Fruit fly (Drosophila melanogaster) whole organism, embryonic: ENCODE measurements around the gene CG5382.
A peak's percentile ranks its signal among the peaks of the same experiment; 100 is the strongest.

ENCODE experiments used
- CG10147 ChIP-seq: fragments of 200-800 bp; sonication (Bioruptor generic); optimal IDR thresholded peaks from 2 replicates; lab custom pipeline; 2019; ENCODE audit warnings: missing biosample characterization, mild to moderate bottlenecking, missing genetic modification characterization, moderate library complexity
- CG1024 ChIP-seq: fragments of 200-800 bp; sonication (Bioruptor generic); IDR thresholded peaks from 2 replicates; pipeline ENCODE4 v1.3.6; 2022; ENCODE audit warnings: missing biosample characterization, missing genetic modification characterization
- CG10274 ChIP-seq: fragments of 200-800 bp; sonication (Bioruptor generic); optimal IDR thresholded peaks from 3 replicates; lab custom pipeline; 2017; ENCODE audit warnings: missing biosample characterization, mild to moderate bottlenecking, missing genetic modification characterization
- CG10959 ChIP-seq: fragments of 200-800 bp; sonication (Bioruptor generic); IDR thresholded peaks from 2 replicates; pipeline ENCODE4 v1.3.6; 2022; ENCODE audit warnings: missing biosample characterization, missing genetic modification characterization
- CG12071 ChIP-seq: fragments of 200-800 bp; sonication (Bioruptor generic); optimal IDR thresholded peaks from 3 replicates; lab custom pipeline; 2018; ENCODE audit warnings: missing biosample characterization, mild to moderate bottlenecking, missing genetic modification characterization
- CG12155 ChIP-seq: fragments of 200-800 bp; sonication (Bioruptor generic); optimal IDR thresholded peaks from 3 replicates; lab custom pipeline; 2016; ENCODE audit warnings: missing biosample characterization, missing genetic modification characterization
- CG1233 ChIP-seq: fragments of 200-800 bp; sonication (Bioruptor generic); optimal IDR thresholded peaks from 4 replicates; lab custom pipeline; 2018; ENCODE audit warnings: missing biosample characterization, mild to moderate bottlenecking, missing genetic modification characterization
- CG14014 ChIP-seq: fragments of 200-800 bp; sonication (Bioruptor generic); IDR thresholded peaks from 2 replicates; pipeline ENCODE4 v1.3.6; 2022; ENCODE audit warnings: missing biosample characterization, missing genetic modification characterization
- CG17361 ChIP-seq: fragments of 200-800 bp; sonication (Bioruptor generic); IDR thresholded peaks from 3 replicates; pipeline ENCODE4 v1.3.6; 2022; ENCODE audit warnings: missing biosample characterization, missing genetic modification characterization
- CG17912 ChIP-seq: fragments of 200-800 bp; sonication (Bioruptor generic); optimal IDR thresholded peaks from 2 replicates; lab custom pipeline; 2018; ENCODE audit warnings: missing biosample characterization, mild to moderate bottlenecking, missing genetic modification characterization
- CG31441 ChIP-seq: fragments of 200-800 bp; sonication (Bioruptor generic); IDR thresholded peaks from 2 replicates; pipeline ENCODE4 v1.3.6; 2022; ENCODE audit warnings: missing biosample characterization, missing genetic modification characterization
- CG3838 ChIP-seq: fragments of 200-800 bp; sonication (Bioruptor generic); optimal IDR thresholded peaks from 3 replicates; lab custom pipeline; 2016; ENCODE audit warnings: missing biosample characterization, missing genetic modification characterization
- CG5245 ChIP-seq: fragments of 200-800 bp; sonication (Bioruptor generic); optimal IDR thresholded peaks from 3 replicates; lab custom pipeline; 2016; ENCODE audit warnings: missing biosample characterization, missing genetic modification characterization
- CG6254 ChIP-seq: fragments of 200-800 bp; sonication (Bioruptor generic); optimal IDR thresholded peaks from 3 replicates; lab custom pipeline; 2017; ENCODE audit warnings: mild to moderate bottlenecking, missing biosample characterization, missing genetic modification reagents, missing genetic modification characterization
- CG6654 ChIP-seq: fragments of 200-800 bp; sonication (Bioruptor generic); optimal IDR thresholded peaks from 2 replicates; lab custom pipeline; 2017; ENCODE audit warnings: missing biosample characterization, mild to moderate bottlenecking, missing genetic modification characterization
- CG6689 ChIP-seq: fragments of 200-800 bp; sonication (Bioruptor generic); IDR thresholded peaks from 2 replicates; pipeline ENCODE4 v1.3.6; 2022; ENCODE audit warnings: missing biosample characterization, missing genetic modification characterization
- CG7839 ChIP-seq: fragments of 200-800 bp; sonication (Bioruptor generic); optimal IDR thresholded peaks from 3 replicates; lab custom pipeline; 2018; ENCODE audit warnings: missing biosample characterization, mild to moderate bottlenecking, missing genetic modification characterization, moderate library complexity
- CG8765 ChIP-seq: fragments of 200-800 bp; sonication (Bioruptor generic); IDR thresholded peaks from 2 replicates; pipeline ENCODE4 v1.3.6; 2022; ENCODE audit warnings: missing biosample characterization, missing genetic modification characterization
- CG9876 ChIP-seq: fragments of 200-800 bp; sonication (Bioruptor generic); optimal IDR thresholded peaks from 2 replicates; lab custom pipeline; 2016; ENCODE audit warnings: missing biosample characterization, missing genetic modification characterization
- D ChIP-seq, 2 experiments: fragments of 200-800 bp in 1 of 2; fragments of >200 bp in 1 of 2; sonication (Bioruptor generic) in 1 of 2; optimal IDR thresholded peaks; 2 replicates in 1 of 2; 3 replicates in 1 of 2; lab custom pipeline; 2017; ENCODE audit warnings: mild to moderate bottlenecking in 1 of 2, missing biosample characterization in 1 of 2, missing genetic modification characterization in 1 of 2, missing genetic modification reagents in 1 of 2
- Dfd ChIP-seq, 2 experiments: fragments of >200 bp; optimal IDR thresholded peaks; 2 replicates each; lab custom pipeline; 2017; ENCODE audit warnings: missing biosample characterization in 2 of 2, missing genetic modification characterization in 2 of 2
- Ets97D ChIP-seq: fragments of 200-800 bp; sonication (Bioruptor generic); optimal IDR thresholded peaks from 3 replicates; lab custom pipeline; 2016; ENCODE audit warnings: missing biosample characterization, missing genetic modification characterization
- Gug ChIP-seq: fragments of 200-800 bp; sonication (Bioruptor generic); IDR thresholded peaks from 4 replicates; pipeline ENCODE4 v1.3.6; 2022; ENCODE audit warnings: missing biosample characterization, missing genetic modification characterization
- H2.0 ChIP-seq: fragments of 200-800 bp; sonication (Bioruptor generic); IDR thresholded peaks from 2 replicates; pipeline ENCODE4 v1.3.6; 2022; ENCODE audit warnings: missing biosample characterization, missing genetic modification characterization
- HLH54F ChIP-seq: fragments of 200-800 bp; sonication (Bioruptor generic); optimal IDR thresholded peaks from 3 replicates; lab custom pipeline; 2016; ENCODE audit warnings: missing biosample characterization, missing genetic modification characterization
- Kr ChIP-seq: fragments of 200-800 bp; sonication (Bioruptor generic); optimal IDR thresholded peaks from 2 replicates; lab custom pipeline; 2017; ENCODE audit warnings: missing biosample characterization, mild to moderate bottlenecking, missing genetic modification characterization
- NC2β ChIP-seq: fragments of 200-800 bp; sonication (Bioruptor generic); optimal IDR thresholded peaks from 2 replicates; lab custom pipeline; 2016; ENCODE audit warnings: missing biosample characterization, missing genetic modification characterization
- Oli ChIP-seq: fragments of 200-800 bp; sonication (Bioruptor generic); optimal IDR thresholded peaks from 2 replicates; lab custom pipeline; 2018; ENCODE audit warnings: missing biosample characterization, mild to moderate bottlenecking, missing genetic modification characterization, moderate library complexity
- Side ChIP-seq: fragments of 200-800 bp; sonication (Bioruptor generic); optimal IDR thresholded peaks from 2 replicates; lab custom pipeline; 2016; ENCODE audit warnings: missing biosample characterization, missing genetic modification characterization
- Sin3A ChIP-seq: fragments of >200 bp; optimal IDR thresholded peaks from 2 replicates; lab custom pipeline; 2018
- Stat92E ChIP-seq, 3 experiments: fragments of >200 bp in 2 of 3; fragments of 200-800 bp in 1 of 3; sonication (Bioruptor generic) in 1 of 3; optimal IDR thresholded peaks; 2 replicates each; lab custom pipeline; 2017 to 2019; ENCODE audit warnings: missing biosample characterization in 3 of 3, missing genetic modification characterization in 3 of 3, mild to moderate bottlenecking in 1 of 3, moderate library complexity in 1 of 3
- YL-1 ChIP-seq: fragments of 200-800 bp; sonication (Bioruptor generic); optimal IDR thresholded peaks from 3 replicates; lab custom pipeline; 2017; ENCODE audit warnings: missing biosample characterization, mild to moderate bottlenecking, missing genetic modification characterization
- ash1 ChIP-seq: fragments of 200-800 bp; sonication (Bioruptor generic); optimal IDR thresholded peaks from 2 replicates; lab custom pipeline; 2018; ENCODE audit warnings: missing biosample characterization, mild to moderate bottlenecking, missing genetic modification characterization
- chinmo ChIP-seq: fragments of 200-800 bp; sonication (Bioruptor generic); IDR thresholded peaks from 4 replicates; pipeline ENCODE4 v1.3.6; 2022; ENCODE audit warnings: missing biosample characterization, missing genetic modification characterization; ENCODE audit not compliant: partially characterized antibody
- da ChIP-seq: fragments of 200-800 bp; sonication (Bioruptor generic); optimal IDR thresholded peaks from 2 replicates; lab custom pipeline; 2016; ENCODE audit warnings: missing biosample characterization, missing genetic modification characterization
- dysf ChIP-seq: fragments of 200-800 bp; sonication (Bioruptor generic); IDR thresholded peaks from 3 replicates; pipeline ENCODE4 v1.3.6; 2022; ENCODE audit warnings: missing biosample characterization, missing genetic modification characterization
- ems ChIP-seq: fragments of 200-800 bp; sonication (Bioruptor generic); optimal IDR thresholded peaks from 3 replicates; lab custom pipeline; 2016; ENCODE audit warnings: missing biosample characterization, missing genetic modification characterization
- exex ChIP-seq: fragments of 200-800 bp; sonication (Bioruptor generic); optimal IDR thresholded peaks from 4 replicates; lab custom pipeline; 2018; ENCODE audit warnings: missing biosample characterization, mild to moderate bottlenecking, missing genetic modification characterization, moderate library complexity
- fd3F ChIP-seq: fragments of 200-800 bp; sonication (Bioruptor generic); optimal IDR thresholded peaks from 2 replicates; lab custom pipeline; 2018; ENCODE audit warnings: missing biosample characterization, mild to moderate bottlenecking, missing genetic modification characterization, moderate library complexity
- grau ChIP-seq: fragments of 200-800 bp; optimal IDR thresholded peaks from 3 replicates; lab custom pipeline; 2019; ENCODE audit warnings: missing biosample characterization, mild to moderate bottlenecking, missing genetic modification characterization, moderate library complexity
- grn ChIP-seq: fragments of 200-800 bp; sonication (Bioruptor generic); optimal IDR thresholded peaks from 3 replicates; lab custom pipeline; 2017; ENCODE audit warnings: missing biosample characterization, missing genetic modification characterization
- hkb ChIP-seq, 2 experiments: fragments of 200-800 bp in 1 of 2; fragments of >200 bp in 1 of 2; sonication (Bioruptor generic) in 1 of 2; IDR thresholded peaks in 1 of 2; optimal IDR thresholded peaks in 1 of 2; 2 replicates each; pipeline versions ENCODE4 v1.3.6 to Lab custom; 2017 to 2022; ENCODE audit warnings: missing biosample characterization in 1 of 2, missing genetic modification characterization in 1 of 2
- kay ChIP-seq: fragments of 200-800 bp; sonication (Bioruptor generic); optimal IDR thresholded peaks from 2 replicates; lab custom pipeline; 2016; ENCODE audit warnings: missing biosample characterization, missing genetic modification characterization
- onecut ChIP-seq: fragments of 200-800 bp; sonication (Bioruptor generic); IDR thresholded peaks from 2 replicates; pipeline ENCODE4 v1.3.6; 2022; ENCODE audit warnings: missing biosample characterization, missing genetic modification characterization
- org-1 ChIP-seq: fragments of 200-800 bp; sonication (Bioruptor generic); optimal IDR thresholded peaks from 2 replicates; lab custom pipeline; 2017; ENCODE audit warnings: missing biosample characterization, missing genetic modification characterization
- peb ChIP-seq: fragments of 200-800 bp; sonication (Bioruptor generic); IDR thresholded peaks from 2 replicates; pipeline ENCODE4 v1.3.6; 2022; ENCODE audit warnings: missing biosample characterization, missing genetic modification characterization
- pnt ChIP-seq: fragments of 200-800 bp; sonication (Bioruptor generic); optimal IDR thresholded peaks from 3 replicates; lab custom pipeline; 2016; ENCODE audit warnings: missing biosample characterization, missing genetic modification characterization
- run ChIP-seq: fragments of 200-800 bp; sonication (Bioruptor generic); optimal IDR thresholded peaks from 3 replicates; lab custom pipeline; 2018; ENCODE audit warnings: missing biosample characterization, mild to moderate bottlenecking, missing genetic modification characterization
- sens ChIP-seq: fragments of 200-800 bp; sonication (Bioruptor generic); peaks from one replicate; lab custom pipeline; 2016; ENCODE audit warnings: missing biosample characterization, missing genetic modification characterization
- seq ChIP-seq: fragments of 200-800 bp; sonication (Bioruptor generic); IDR thresholded peaks from 2 replicates; pipeline ENCODE4 v1.3.6; 2022; ENCODE audit warnings: missing biosample characterization, missing genetic modification characterization
- tio ChIP-seq: fragments of 200-800 bp; sonication (Bioruptor generic); optimal IDR thresholded peaks from 2 replicates; lab custom pipeline; 2017; ENCODE audit warnings: missing biosample characterization, missing genetic modification characterization, inconsistent platforms
- trem ChIP-seq: fragments of 200-800 bp; optimal IDR thresholded peaks from 3 replicates; lab custom pipeline; 2019; ENCODE audit warnings: missing biosample characterization, mild to moderate bottlenecking, missing genetic modification characterization, moderate library complexity

The CG5382 gene

DNA sequence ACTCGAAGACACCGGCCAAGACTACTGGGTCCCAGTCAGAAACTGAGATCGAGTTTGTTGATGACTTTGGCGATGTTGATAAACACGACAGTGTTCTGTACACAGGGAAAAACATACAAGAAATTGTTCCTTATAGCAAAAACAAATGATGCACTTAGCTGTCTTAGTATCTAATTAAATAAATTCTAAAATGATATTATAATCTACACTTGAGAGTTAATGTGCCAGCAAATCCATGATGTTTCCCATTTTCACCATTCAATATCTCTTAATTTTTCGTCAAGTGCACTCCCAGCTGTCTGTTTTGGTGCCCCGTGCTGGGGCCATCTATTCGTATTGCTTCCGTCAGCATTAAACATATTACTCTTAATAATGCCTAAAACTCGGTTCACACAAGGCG is 34.5 kb upstream of the CG5382 start (continued):
- TF ChIP-seq CG14014 (GFP tag; lab: Robert Waterston, UW): peak; percentile 29; the same call in 1 of the 2 replicates
- TF ChIP-seq CG7839 (tag; lab: Kevin White, UChicago): no peak
- TF ChIP-seq HLH54F (GFP tag; lab: Kevin White, UChicago): no peak
- no peak for TF ChIP-seq CG8765 (GFP tag; lab: Robert Waterston, UW)
- TF ChIP-seq kay (GFP tag; lab: Kevin White, UChicago): no peak
- no peak for TF ChIP-seq D (optimal IDR thresholded peaks at IDR 0.05; lab: Kevin White, UChicago)
- TF ChIP-seq D (GFP tag; optimal IDR thresholded peaks at IDR 0.05; lab: Kevin White, UChicago): peak; percentile 17
- TF ChIP-seq Gug (GFP tag; lab: Robert Waterston, UW): peak; percentile 16; the same call in 1 of the 4 replicates
- no peak for TF ChIP-seq CG3838
- no peak for TF ChIP-seq Sin3A
- TF ChIP-seq ems (GFP tag; lab: Kevin White, UChicago): no peak
- TF ChIP-seq peb (GFP tag; lab: Robert Waterston, UW): no peak
- no peak for TF ChIP-seq Stat92E (GFP tag; optimal IDR thresholded peaks at IDR 0.05; lab: Kevin White, UChicago)
- peak; percentile 12 for TF ChIP-seq grn (GFP tag; lab: Kevin White, UChicago)
- no peak for TF ChIP-seq Dfd (GFP tag; optimal IDR thresholded peaks at IDR 0.05; lab: Kevin White, UChicago)
- TF ChIP-seq fd3F (GFP tag; lab: Kevin White, UChicago): peak; percentile 28
- TF ChIP-seq chinmo (GFP tag; lab: Robert Waterston, UW): no peak
- no peak for TF ChIP-seq hkb (optimal IDR thresholded peaks at IDR 0.05; lab: Kevin White, UChicago)
- peak; percentile 51; the same call in 1 of the 2 replicates for TF ChIP-seq hkb (GFP tag; IDR thresholded peaks at IDR 0.05; lab: Robert Waterston, UW)
- peak; percentile 30 for TF ChIP-seq Oli
- no peak for TF ChIP-seq YL-1
- no peak for TF ChIP-seq grau (tag; lab: Kevin White, UChicago)
- TF ChIP-seq CG12071 (GFP tag; lab: Kevin White, UChicago): no peak
- no peak for TF ChIP-seq Side
- TF ChIP-seq CG1024 (GFP tag; lab: Robert Waterston, UW): no peak
- TF ChIP-seq CG6254 (GFP tag; lab: Kevin White, UChicago): no peak
- no peak for TF ChIP-seq da
- TF ChIP-seq NC2β: no peak
- no peak for TF ChIP-seq org-1 (GFP tag; lab: Kevin White, UChicago)
- peak; percentile 17; the same call in 1 of the 2 replicates for TF ChIP-seq CG10959
- TF ChIP-seq ash1: no peak
- no peak for TF ChIP-seq H2.0 (GFP tag; lab: Robert Waterston, UW)
- no peak for TF ChIP-seq pnt (GFP tag; lab: Kevin White, UChicago)
- no peak for TF ChIP-seq Ets97D (GFP tag; lab: Kevin White, UChicago)
- TF ChIP-seq CG6654: no peak
- TF ChIP-seq exex (tag; lab: Kevin White, UChicago): no peak
- no peak for TF ChIP-seq CG17912
- no peak for TF ChIP-seq CG12155 (GFP tag; lab: Kevin White, UChicago)
- peak; percentile 43 for TF ChIP-seq CG6689 (GFP tag; lab: Robert Waterston, UW)
- TF ChIP-seq CG1233 (GFP tag; lab: Kevin White, UChicago): no peak
- peak; percentile 12 for TF ChIP-seq CG5245 (GFP tag; lab: Kevin White, UChicago)
- TF ChIP-seq onecut (GFP tag; lab: Robert Waterston, UW): no peak
- TF ChIP-seq seq: no peak
- TF ChIP-seq CG9876 (GFP tag; lab: Kevin White, UChicago): no peak
- peak; percentile 83 for TF ChIP-seq dysf (GFP tag; lab: Robert Waterston, UW)
- TF ChIP-seq CG10147 (GFP tag; lab: Kevin White, UChicago): no peak
- TF ChIP-seq trem: peak; percentile 15
- TF ChIP-seq CG31441: no peak
- TF ChIP-seq CG10274 (GFP tag; lab: Kevin White, UChicago): no peak
- TF ChIP-seq run: no peak
- TF ChIP-seq sens (GFP tag; lab: Kevin White, UChicago): peak; percentile 65
- no peak for TF ChIP-seq Kr (GFP tag; lab: Kevin White, UChicago)
- TF ChIP-seq tio (GFP tag; lab: Kevin White, UChicago): no peak
- TF ChIP-seq CG17361 (GFP tag; lab: Robert Waterston, UW): no peak
